Fruit fly (Drosophila melanogaster) ovary, adult (tissue): ENCODE measurements around the gene Cds.

Experiments used
- CG17801 ChIP-seq: fragments of 200-800 bp; optimal IDR thresholded peaks from 2 replicates; lab custom pipeline; 2019; ENCODE audit warnings: missing biosample characterization, mild to moderate bottlenecking, missing genetic modification characterization, moderate library complexity; ENCODE audit not compliant: partially characterized antibody

Cds gene

DNA sequence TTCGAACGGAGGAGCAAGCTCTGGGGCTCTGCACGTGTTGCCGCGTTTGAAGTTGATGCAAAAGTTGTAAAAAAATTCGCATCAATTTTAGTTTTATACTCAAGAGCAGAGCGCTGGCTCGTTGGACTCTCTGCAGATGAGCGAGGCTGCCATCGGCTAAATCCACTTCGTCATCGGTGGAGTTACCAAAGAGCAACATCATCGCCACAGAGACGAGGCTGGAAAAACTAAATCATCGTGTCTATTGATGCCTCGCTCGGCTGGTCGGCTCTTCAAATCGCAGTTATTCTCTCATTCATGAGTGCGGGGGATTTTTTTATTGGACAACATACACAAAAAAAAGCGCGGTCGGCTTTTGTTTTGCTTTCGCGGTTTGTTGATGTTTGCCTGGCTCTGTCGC lies 37.9 kb downstream of the Cds start, which contains the start of gene CG13675:
Gene CG13675, minus strand, starts transcription at position 83 of the 400 bp plus-strand sequence.
- no peak for TF ChIP-seq CG17801 (GFP tag; lab: Kevin White, UChicago)

DNA sequence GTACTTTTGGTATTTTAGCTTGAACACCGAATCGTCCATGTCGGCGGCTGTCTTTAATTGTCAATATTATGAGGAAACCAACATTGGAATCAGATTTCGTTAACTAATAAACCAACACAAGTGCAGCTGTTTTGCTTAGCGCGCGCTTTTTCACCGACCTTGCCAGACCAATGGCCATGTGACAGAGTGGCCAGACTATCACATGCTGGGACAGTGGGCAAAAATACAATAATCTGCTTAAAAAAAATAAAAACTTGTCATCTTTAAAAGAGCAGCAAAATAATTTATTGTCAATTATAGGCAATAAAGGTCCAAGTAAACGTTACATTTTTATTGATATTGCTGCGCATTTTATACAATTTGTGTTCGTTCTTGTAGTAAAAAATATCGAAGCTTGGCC lies 48.3 kb downstream of the Cds start, which contains the start of gene RecQ4:
Gene RecQ4, minus strand, starts transcription at position 161 of the 400 bp plus-strand sequence.
- TF ChIP-seq CG17801 (GFP tag; lab: Kevin White, UChicago), result no peak

dm6 chr3L:8177795-8178564 lies 50.4 kb downstream of the Cds start, which contains the start of gene Nmt:
Nmt (minus strand) TSS chr3L:8178429.
- TF ChIP-seq CG17801 (GFP tag; lab: Kevin White, UChicago), result no peak

DNA sequence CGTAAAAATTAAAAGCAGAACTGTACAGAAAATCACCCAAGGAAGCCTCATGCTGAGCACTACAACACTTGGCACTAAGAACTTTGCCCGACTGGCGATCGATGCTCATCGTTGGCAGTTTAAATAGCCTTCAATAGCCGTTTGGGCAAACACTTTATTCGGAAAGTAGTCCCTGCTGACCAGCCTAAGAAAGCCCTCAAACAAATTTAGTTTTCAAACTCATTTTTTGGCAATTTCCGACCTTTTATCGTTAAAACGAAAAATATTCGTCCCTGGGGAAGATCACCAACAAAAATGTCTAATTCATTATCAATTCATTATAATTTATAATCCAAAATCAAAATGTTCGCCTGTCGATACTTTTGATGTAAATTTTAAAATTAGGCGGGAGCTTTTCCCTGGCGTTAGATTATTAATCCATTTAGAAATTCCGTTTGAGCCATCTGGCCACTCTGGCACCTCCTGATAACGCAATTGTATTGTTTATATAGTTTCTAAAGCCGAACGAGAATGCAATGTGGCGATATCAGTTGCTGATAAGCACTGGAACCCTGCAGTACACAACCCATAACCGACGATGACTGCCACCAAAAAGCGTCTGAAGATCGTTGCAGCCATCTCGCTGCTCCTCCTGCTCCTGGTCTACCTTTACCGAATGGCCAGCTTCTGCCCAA lies 53.0 kb downstream of the Cds start, which contains the start of the genes mthl7 and Uxs:
Gene mthl7, minus strand, starts transcription at position 51 of the 674 bp plus-strand sequence.
Gene Uxs, plus strand, starts transcription at position 460 of the 674 bp plus-strand sequence.
- TF ChIP-seq CG17801 (GFP tag; lab: Kevin White, UChicago), result no peak
